Fruit fly (Drosophila melanogaster): Measurements from ENCODE around the gene CG1265.

CG1265 gene

DNA sequence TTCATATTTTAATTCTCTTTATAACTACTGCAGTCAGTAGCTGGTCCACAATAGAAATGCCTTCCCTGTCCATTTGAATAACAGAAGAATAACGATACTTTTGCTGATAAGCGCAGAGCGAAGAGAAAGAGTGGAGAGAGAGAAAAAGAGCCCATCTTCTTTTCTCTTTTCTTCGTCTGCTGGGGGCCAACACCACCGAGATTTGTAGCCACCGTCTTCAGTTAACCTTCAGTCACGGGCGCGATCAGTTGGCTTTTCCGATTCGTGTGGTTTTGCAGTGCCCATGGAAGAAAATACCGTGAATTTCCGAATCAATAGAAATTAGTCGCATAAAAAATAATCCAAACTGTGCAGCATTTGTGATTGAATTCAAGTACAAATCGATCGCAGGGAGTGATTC is 8.9 kb downstream of the CG1265 start, which contains the start of gene CG1273:
Gene CG1273, plus strand, starts transcription at position 218 of the 400 bp plus-strand sequence.
- TF ChIP-seq HmgD (GFP tag; optimal IDR thresholded peaks at IDR 0.05) (no peak), HLHmδ (GFP tag; optimal IDR thresholded peaks at IDR 0.05) (peak; percentile 15), CG10462 (GFP tag; optimal IDR thresholded peaks at IDR 0.05) (peak; percentile 27), wek (GFP tag; optimal IDR thresholded peaks at IDR 0.05) (no peak), Opbp (GFP tag; IDR thresholded peaks at IDR 0.05; ENCODE audit: partially characterized antibody) (0 out of 3 replicates have a peak, but pooled peaks have one; percentile 36), ewg (GFP tag; optimal IDR thresholded peaks at IDR 0.05) (no peak), CG6854 (GFP tag; optimal IDR thresholded peaks at IDR 0.05) (no peak), oc (tag; optimal IDR thresholded peaks at IDR 0.05) (peak; percentile 55), CG3163 (GFP tag; optimal IDR thresholded peaks at IDR 0.05) (peak; percentile 67), Scr (GFP tag; IDR thresholded peaks at IDR 0.05; ENCODE audit: partially characterized antibody) (no peak), CG6791 (GFP tag; IDR thresholded peaks at IDR 0.05; ENCODE audit: partially characterized antibody) (peak; percentile 47; the same call in 1 of the 3 replicates), Trl (optimal IDR thresholded peaks at IDR 0.05) (peak in 1 of 2 experiments; percentile 64), Trl (GFP tag; optimal IDR thresholded peaks at IDR 0.05) (no peak), chm (GFP tag; IDR thresholded peaks at IDR 0.05) (peak; percentile 46; the same call in 1 of the 2 replicates), CG3726 (GFP tag; IDR thresholded peaks at IDR 0.05) (no peak), bbx (GFP tag; IDR thresholded peaks at IDR 0.05; ENCODE audit: partially characterized antibody) (peak; percentile 15; the same call in 1 of the 2 replicates), sug (tag; optimal IDR thresholded peaks at IDR 0.05) (peak; percentile 16), Xrp1 (GFP tag; IDR thresholded peaks at IDR 0.05) (0 out of 2 replicates have a peak, but pooled peaks have one; percentile 6), Blimp-1 (GFP tag; optimal IDR thresholded peaks at IDR 0.05) (peak; percentile 76), vvl (GFP tag; IDR thresholded peaks at IDR 0.05) (0 out of 2 replicates have a peak, but pooled peaks have one; percentile 47), sens-2 (GFP tag; IDR thresholded peaks at IDR 0.05) (no peak), sens (GFP tag) (peak; percentile 67), ara (GFP tag; IDR thresholded peaks at IDR 0.05) (peak; percentile 48; the same call in 1 of the 2 replicates), knrl (GFP tag; IDR thresholded peaks at IDR 0.05; ENCODE audit: partially characterized antibody) (peak; percentile 23; the same call in 1 of the 3 replicates), ci (GFP tag; IDR thresholded peaks at IDR 0.05) (0 out of 3 replicates have a peak, but pooled peaks have one; percentile 9), Jarid2 (GFP tag; optimal IDR thresholded peaks at IDR 0.05) (peak; percentile 28), bsh (GFP tag; optimal IDR thresholded peaks at IDR 0.05) (no peak)

DNA sequence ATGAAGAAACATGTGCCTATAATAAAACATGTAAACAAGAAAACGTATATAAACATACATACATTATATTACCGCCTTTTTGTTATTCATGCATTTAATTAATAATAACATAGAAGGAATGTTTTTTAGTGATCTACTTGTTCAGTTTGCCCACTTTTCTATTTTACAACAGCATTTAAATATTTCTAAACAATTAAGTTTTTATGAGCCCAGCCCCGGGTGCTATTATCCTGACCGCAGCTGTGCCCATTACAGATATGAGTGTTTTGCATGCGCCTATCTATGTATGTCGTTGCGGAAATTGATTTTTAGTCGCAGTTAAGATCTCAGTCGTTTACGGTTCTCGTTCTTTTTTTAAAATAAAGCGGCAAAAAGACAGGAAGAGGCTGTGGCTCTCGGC is 10.4 kb downstream of the CG1265 start:
- peak; percentile 69 for TF ChIP-seq CG11696 (GFP tag; IDR thresholded peaks at IDR 0.05)
- no peak for TF ChIP-seq pho (GFP tag; optimal IDR thresholded peaks at IDR 0.05)
- no peak for TF ChIP-seq CG11085 (GFP tag; IDR thresholded peaks at IDR 0.05)
- TF ChIP-seq CG7839 (tag; optimal IDR thresholded peaks at IDR 0.05), result no peak
- TF ChIP-seq nerfin-2 (GFP tag; IDR thresholded peaks at IDR 0.05; ENCODE audit: partially characterized antibody), result 0 out of 2 replicates have a peak, but pooled peaks have one; percentile 21
- peak; percentile 6 for TF ChIP-seq sens (GFP tag)

DNA sequence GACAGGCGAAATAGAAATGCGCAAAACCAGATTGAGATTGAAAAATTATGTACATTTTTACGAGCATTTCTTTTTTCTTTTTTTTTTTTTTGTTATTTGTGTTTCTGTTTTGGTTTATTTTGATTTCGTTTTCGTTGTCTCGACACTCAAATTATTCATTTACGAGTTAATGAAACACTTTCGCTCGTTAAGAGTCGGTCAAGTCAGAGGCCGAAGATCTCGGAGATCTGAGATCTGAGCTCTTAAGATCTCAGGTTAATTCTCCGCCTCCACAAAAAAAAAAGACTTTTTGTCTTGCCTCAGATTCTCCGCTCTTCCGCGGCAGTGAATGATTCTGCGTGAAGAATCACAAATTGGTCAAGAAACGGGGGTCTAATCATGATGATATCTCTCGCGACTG is 11.3 kb downstream of the CG1265 start:
- TF ChIP-seq grn (GFP tag; optimal IDR thresholded peaks at IDR 0.05) (peak; percentile 1), Blimp-1 (GFP tag; optimal IDR thresholded peaks at IDR 0.05) (peak; percentile 88), CG13894 (tag; optimal IDR thresholded peaks at IDR 0.05) (no peak), NC2β (GFP tag; optimal IDR thresholded peaks at IDR 0.05) (no peak), al (GFP tag; IDR thresholded peaks at IDR 0.05) (no peak), Awh (GFP tag; IDR thresholded peaks at IDR 0.05) (0 out of 2 replicates have a peak, but pooled peaks have one; percentile 54), mld (GFP tag; IDR thresholded peaks at IDR 0.05; ENCODE audit: partially characterized antibody) (no peak), Med (GFP tag) (no peak), CG4424 (GFP tag; optimal IDR thresholded peaks at IDR 0.05) (no peak)
